Fruit fly (Drosophila melanogaster) whole organism, embryonic: ENCODE results near the gene CG13117.

Experiments used
- CG10979 ChIP-seq: fragments of 200-800 bp; sonication (Bioruptor generic); optimal IDR thresholded peaks from 2 replicates; lab custom pipeline; 2018; ENCODE audit warnings: missing biosample characterization, mild to moderate bottlenecking, missing genetic modification characterization, moderate library complexity
- CG5180 ChIP-seq: fragments of 200-800 bp; sonication (Bioruptor generic); optimal IDR thresholded peaks from 3 replicates; lab custom pipeline; 2017; ENCODE audit warnings: missing biosample characterization, missing genetic modification characterization, mild to moderate bottlenecking, moderate library complexity, missing genetic modification reagents
- Dfd ChIP-seq, 2 experiments: fragments of >200 bp; optimal IDR thresholded peaks; 2 replicates each; lab custom pipeline; 2017; ENCODE audit warnings: missing biosample characterization in 2 of 2, missing genetic modification characterization in 2 of 2

DNA sequence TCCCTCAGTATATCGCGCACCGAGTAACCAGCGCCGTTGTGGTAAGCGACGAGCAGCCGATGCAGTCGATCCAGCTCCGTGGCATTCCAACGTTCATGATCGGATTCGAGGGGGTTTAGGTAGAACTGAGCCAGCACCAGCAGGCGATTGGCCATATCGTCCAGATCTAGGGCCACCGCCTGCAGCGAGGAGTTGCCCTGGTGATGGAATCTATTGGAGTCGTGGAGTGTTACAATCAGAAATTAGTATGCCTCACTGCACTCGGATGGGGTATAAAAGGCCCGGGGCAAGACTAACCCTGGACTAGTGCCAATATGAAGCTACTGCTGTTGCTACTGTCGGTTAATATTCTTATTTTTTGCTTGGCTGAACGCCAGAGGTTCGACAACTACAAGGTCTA is 30.3 kb downstream of the CG13117 start, which contains the start of gene CG4017:
- TF ChIP-seq CG10979 (tag; lab: Kevin White, UChicago) (no peak), Dfd (GFP tag; optimal IDR thresholded peaks at IDR 0.05; lab: Kevin White, UChicago) (no peak), CG5180 (GFP tag; lab: Kevin White, UChicago) (no peak)
